Worm (Caenorhabditis elegans): ENCODE data around the gene suf-1.

suf-1 gene

DNA sequence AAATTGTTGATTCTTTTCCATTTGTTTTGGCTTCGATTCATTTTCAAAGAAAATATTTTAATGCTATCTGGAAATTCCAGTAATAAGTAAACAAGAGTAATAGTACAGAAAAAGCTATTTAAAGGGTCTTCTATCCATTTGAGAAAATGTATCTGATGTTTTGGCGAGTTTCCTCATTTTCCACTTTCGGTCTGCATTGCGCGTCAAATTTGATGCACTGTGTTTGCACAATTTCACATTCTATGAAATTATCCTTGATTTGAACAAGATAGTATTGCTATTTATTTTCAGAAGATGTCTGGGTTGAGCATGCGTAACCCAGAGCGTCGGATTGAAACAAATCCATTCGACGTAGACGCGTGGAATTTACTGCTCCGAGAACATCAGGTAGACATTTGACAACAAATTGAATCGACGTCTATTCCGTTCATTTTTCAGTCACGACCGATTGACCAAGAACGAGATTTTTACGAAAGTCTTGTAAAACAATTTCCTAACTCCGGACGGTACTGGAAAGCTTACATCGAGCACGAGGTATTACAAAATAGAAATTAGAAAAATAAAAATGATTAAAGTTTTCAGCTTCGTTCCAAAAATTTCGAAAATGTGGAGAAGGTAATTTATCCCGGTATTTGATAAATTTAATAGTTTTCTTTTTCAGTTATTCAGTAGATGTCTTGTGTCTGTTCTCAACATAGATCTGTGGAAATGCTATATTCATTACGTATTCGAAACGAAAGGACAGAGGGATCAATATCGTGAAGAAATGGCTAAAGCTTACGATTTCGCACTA is at the start of gene suf-1:
Gene suf-1 (plus strand): TSS at position 280 of the 793 bp plus-strand sequence.
- TF ChIP-seq nfya-1 (tag; optimal IDR thresholded peaks at IDR 0.05) = peak; percentile 31
- TF ChIP-seq ama-1 (optimal IDR thresholded peaks at IDR 0.05) = peak; percentile 65
- peak; percentile 48 for TF ChIP-seq unc-42 (tag; optimal IDR thresholded peaks at IDR 0.05)
- TF ChIP-seq mec-3 (tag; optimal IDR thresholded peaks at IDR 0.05; ENCODE audit: borderline replicate concordance) = no peak
- TF ChIP-seq syd-9 (tag; optimal IDR thresholded peaks at IDR 0.05) = no peak
- no peak for TF ChIP-seq pha-2 (tag; optimal IDR thresholded peaks at IDR 0.05)
- no peak for TF ChIP-seq zip-5 (tag; optimal IDR thresholded peaks at IDR 0.05)
- no peak for TF ChIP-seq ref-2 (tag; optimal IDR thresholded peaks at IDR 0.05)

DNA sequence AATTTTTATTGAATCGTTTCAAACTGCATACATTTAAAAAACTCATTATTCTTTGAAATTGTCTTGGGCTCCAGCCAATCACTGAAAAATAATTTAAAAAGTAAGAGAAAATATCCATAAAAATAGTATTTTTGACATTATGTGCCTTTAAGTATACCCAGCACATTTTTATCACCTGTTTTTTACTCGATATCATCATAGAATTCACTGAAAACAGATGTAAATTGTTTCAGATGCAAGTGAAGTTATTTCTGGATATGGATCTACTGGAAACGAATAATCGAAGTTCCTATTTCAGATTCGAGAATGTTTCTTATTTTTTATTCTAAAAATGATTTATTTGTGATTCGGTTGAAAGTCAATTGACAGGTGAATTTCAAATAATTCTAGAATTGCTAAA is 49.1 kb upstream of the suf-1 start:
- TF ChIP-seq dmd-4 (tag; optimal IDR thresholded peaks at IDR 0.05; ENCODE audit: borderline replicate concordance) (no peak), zip-5 (tag; optimal IDR thresholded peaks at IDR 0.05) (no peak)

- TF ChIP-seq sox-2 (GFP tag; IDR thresholded peaks at IDR 0.05) (no peak), ceh-22 (tag; optimal IDR thresholded peaks at IDR 0.05) (no peak), nhr-11 (tag; optimal IDR thresholded peaks at IDR 0.05) (no peak), mec-3 (tag; optimal IDR thresholded peaks at IDR 0.05; ENCODE audit: borderline replicate concordance) (no peak), syd-9 (tag; optimal IDR thresholded peaks at IDR 0.05) (no peak), odd-2 (tag; optimal IDR thresholded peaks at IDR 0.05) (no peak), hlh-6 (tag; optimal IDR thresholded peaks at IDR 0.05) (no peak), pag-3 (tag; optimal IDR thresholded peaks at IDR 0.05; ENCODE audit: borderline replicate concordance) (no peak), elt-2 (tag; optimal IDR thresholded peaks at IDR 0.05) (no peak), hlh-8 (tag; optimal IDR thresholded peaks at IDR 0.05) (no peak), K09A11.1 (tag; optimal IDR thresholded peaks at IDR 0.05; ENCODE audit: insufficient read depth) (no peak), ceh-34 (tag; optimal IDR thresholded peaks at IDR 0.05) (no peak)
Measured at ce11 chrII:8556166-8556565, 47.5 kb upstream of the suf-1 start, which contains the start of gene glb-27. Gene glb-27, minus strand, starts transcription at chrII:8556266.

DNA sequence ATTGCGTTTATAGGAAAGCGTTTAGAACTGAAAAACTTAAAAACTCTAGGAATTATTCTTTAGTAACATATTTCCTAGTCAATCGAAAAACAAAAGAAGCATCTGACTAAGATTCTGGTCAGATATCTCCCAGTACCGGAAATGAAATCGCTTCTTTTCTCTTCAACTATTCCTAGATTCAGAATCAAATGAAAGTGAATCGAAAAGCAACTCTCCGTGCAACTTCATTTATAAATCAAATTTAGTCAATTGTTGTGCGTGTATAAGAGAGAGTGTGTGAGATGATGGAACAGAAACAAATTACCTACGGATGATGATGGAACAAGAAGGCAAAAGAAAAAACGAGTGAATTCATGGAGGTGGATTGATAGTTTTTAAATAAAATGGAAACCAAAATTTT is 44.5 kb upstream of the suf-1 start:
- TF ChIP-seq pag-3 (tag; optimal IDR thresholded peaks at IDR 0.05; ENCODE audit: borderline replicate concordance) (no peak), fkh-10 (GFP tag; optimal IDR thresholded peaks at IDR 0.05) (peak; percentile 14), unc-42 (tag; optimal IDR thresholded peaks at IDR 0.05) (peak; percentile 97)

DNA sequence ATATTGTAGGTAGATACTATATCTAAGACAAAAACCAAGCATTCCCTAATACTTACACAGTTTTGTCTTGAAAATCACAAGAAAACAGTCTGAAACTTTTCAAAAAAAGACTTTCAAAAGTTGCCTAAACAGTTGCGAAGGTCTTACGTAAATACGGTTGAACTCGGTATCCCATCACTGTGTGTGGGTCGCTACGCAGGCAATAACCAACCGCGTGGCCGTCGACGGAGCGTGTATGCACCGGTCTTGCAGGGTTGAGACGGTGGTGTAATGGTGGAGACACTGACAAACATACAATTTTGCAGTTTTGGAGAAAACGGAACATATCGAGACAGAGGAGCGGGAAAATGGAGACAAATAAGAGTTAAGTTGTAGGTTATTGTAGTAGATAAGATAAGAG is 42.4 kb upstream of the suf-1 start, which contains the start of gene iff-2:
Gene iff-2 (minus strand): TSS at position 141 of the 400 bp plus-strand sequence.
- TF ChIP-seq sox-4 (tag; optimal IDR thresholded peaks at IDR 0.05) (peak; percentile 50), lin-11 (tag; optimal IDR thresholded peaks at IDR 0.05) (peak; percentile 13), ama-1 (optimal IDR thresholded peaks at IDR 0.05) (peak; percentile 51), elt-2 (tag; optimal IDR thresholded peaks at IDR 0.05) (peak; percentile 91), elt-4 (tag; optimal IDR thresholded peaks at IDR 0.05) (no peak), fkh-10 (GFP tag; optimal IDR thresholded peaks at IDR 0.05) (peak; percentile 59), Y22D7AL.16 (tag; optimal IDR thresholded peaks at IDR 0.05) (no peak), ceh-6 (GFP tag; optimal IDR thresholded peaks at IDR 0.05) (peak; percentile 56), sox-2 (GFP tag; IDR thresholded peaks at IDR 0.05) (peak; percentile 39; the same call in 1 of the 2 replicates), ceh-48 (tag; optimal IDR thresholded peaks at IDR 0.05) (peak; percentile 49), ttx-3 (tag; optimal IDR thresholded peaks at IDR 0.05) (peak; percentile 37), ets-4 (tag; optimal IDR thresholded peaks at IDR 0.05) (peak; percentile 89), fax-1 (tag; optimal IDR thresholded peaks at IDR 0.05) (no peak), ceh-45 (GFP tag; IDR thresholded peaks at IDR 0.05) (peak; percentile 62; the same call in 1 of the 2 replicates), pha-2 (tag; optimal IDR thresholded peaks at IDR 0.05) (peak; percentile 46), hlh-30 (tag; optimal IDR thresholded peaks at IDR 0.05; ENCODE audit: insufficient read depth) (peak; percentile 100), C38D4.7 (GFP tag; optimal IDR thresholded peaks at IDR 0.05) (peak; percentile 18), ztf-16 (tag; optimal IDR thresholded peaks at IDR 0.05) (peak; percentile 83), hlh-15 (tag; optimal IDR thresholded peaks at IDR 0.05) (no peak), eyg-1 (tag; optimal IDR thresholded peaks at IDR 0.05) (no peak), ceh-18 (tag; optimal IDR thresholded peaks at IDR 0.05) (peak; percentile 99), hlh-6 (tag; optimal IDR thresholded peaks at IDR 0.05) (peak; percentile 28), ceh-22 (tag; optimal IDR thresholded peaks at IDR 0.05) (peak; percentile 67), C08G9.2 (tag; optimal IDR thresholded peaks at IDR 0.05) (peak; percentile 65), ceh-34 (tag; optimal IDR thresholded peaks at IDR 0.05) (peak; percentile 96), odd-2 (tag; optimal IDR thresholded peaks at IDR 0.05) (peak; percentile 41), unc-55 (GFP tag; optimal IDR thresholded peaks at IDR 0.05) (peak; percentile 86), T23F11.4 (GFP tag; optimal IDR thresholded peaks at IDR 0.05) (peak; percentile 69), ceh-14 (tag; optimal IDR thresholded peaks at IDR 0.05) (peak; percentile 83), ceh-9 (tag; optimal IDR thresholded peaks at IDR 0.05) (no peak)
